Worm (Caenorhabditis elegans): Measurements from ENCODE around the gene lipl-8.
A peak's percentile ranks its signal among the peaks of the same experiment; 100 is the strongest.

Gene lipl-8

ce11 chrV:14748608-14749137, at the start of gene lipl-8, which contains the start of gene Y50E8A.22:
lipl-8 (minus strand) TSS chrV:14748708.
Y50E8A.22 (minus strand) TSS chrV:14749087.
- no peak for TF ChIP-seq unc-120 (tag; optimal IDR thresholded peaks at IDR 0.05; ENCODE audit: poor library complexity, severe bottlenecking)
- no peak for TF ChIP-seq mep-1 (tag; optimal IDR thresholded peaks at IDR 0.05)
- no peak for TF ChIP-seq pha-4 (tag; optimal IDR thresholded peaks at IDR 0.05)
- no peak for TF ChIP-seq lsy-2 (tag; optimal IDR thresholded peaks at IDR 0.05)

ce11 chrV:14797886-14798285, 49.4 kb upstream of the lipl-8 start:
- TF ChIP-seq unc-62 (GFP tag; optimal IDR thresholded peaks at IDR 0.05) (no peak), nhr-2 (tag; optimal IDR thresholded peaks at IDR 0.05) (no peak), ztf-11 (tag; optimal IDR thresholded peaks at IDR 0.05) (no peak), flh-1 (GFP tag; optimal IDR thresholded peaks at IDR 0.05) (no peak), cnd-1 (tag; optimal IDR thresholded peaks at IDR 0.05) (no peak), ceh-43 (GFP tag; optimal IDR thresholded peaks at IDR 0.05) (no peak), tbx-8 (GFP tag; optimal IDR thresholded peaks at IDR 0.05) (no peak), nhr-28 (tag; optimal IDR thresholded peaks at IDR 0.05) (no peak), lsy-2 (tag; optimal IDR thresholded peaks at IDR 0.05) (no peak), mep-1 (tag; optimal IDR thresholded peaks at IDR 0.05) (no peak), sem-2 (GFP tag; optimal IDR thresholded peaks at IDR 0.05) (no peak), ceh-83 (GFP tag; optimal IDR thresholded peaks at IDR 0.05) (no peak), nhr-12 (tag; optimal IDR thresholded peaks at IDR 0.05) (no peak), lin-13 (tag; optimal IDR thresholded peaks at IDR 0.05) (no peak)

- TF ChIP-seq ceh-39 (tag; optimal IDR thresholded peaks at IDR 0.05) (no peak), tbx-8 (GFP tag; optimal IDR thresholded peaks at IDR 0.05) (no peak), nhr-12 (tag; optimal IDR thresholded peaks at IDR 0.05) (no peak), M03D4.4 (tag; optimal IDR thresholded peaks at IDR 0.05) (no peak), unc-120 (tag; optimal IDR thresholded peaks at IDR 0.05; ENCODE audit: poor library complexity, severe bottlenecking) (no peak), nhr-237 (tag; optimal IDR thresholded peaks at IDR 0.05) (no peak), lin-32 (GFP tag; optimal IDR thresholded peaks at IDR 0.05) (no peak), lin-13 (tag; optimal IDR thresholded peaks at IDR 0.05) (no peak), bed-3 (GFP tag; optimal IDR thresholded peaks at IDR 0.05) (no peak), ham-2 (GFP tag; optimal IDR thresholded peaks at IDR 0.05) (no peak), ceh-43 (GFP tag; optimal IDR thresholded peaks at IDR 0.05) (no peak), cnd-1 (tag; optimal IDR thresholded peaks at IDR 0.05) (peak; percentile 66), unc-62 (GFP tag; optimal IDR thresholded peaks at IDR 0.05) (no peak), drap-1 (GFP tag; optimal IDR thresholded peaks at IDR 0.05) (peak; percentile 62), ztf-11 (tag; optimal IDR thresholded peaks at IDR 0.05) (no peak), mls-2 (tag; optimal IDR thresholded peaks at IDR 0.05) (peak; percentile 27), zip-8 (tag; optimal IDR thresholded peaks at IDR 0.05) (peak; percentile 86), unc-39 (tag; optimal IDR thresholded peaks at IDR 0.05) (no peak), sptf-1 (tag; optimal IDR thresholded peaks at IDR 0.05) (no peak), hlh-1 (tag; optimal IDR thresholded peaks at IDR 0.05) (no peak), ces-1 (GFP tag; optimal IDR thresholded peaks at IDR 0.05) (no peak), nhr-2 (tag; optimal IDR thresholded peaks at IDR 0.05) (peak; percentile 45), nhr-28 (tag; optimal IDR thresholded peaks at IDR 0.05) (no peak)
Measured at ce11 chrV:14793043-14793442, 44.5 kb upstream of the lipl-8 start.

DNA sequence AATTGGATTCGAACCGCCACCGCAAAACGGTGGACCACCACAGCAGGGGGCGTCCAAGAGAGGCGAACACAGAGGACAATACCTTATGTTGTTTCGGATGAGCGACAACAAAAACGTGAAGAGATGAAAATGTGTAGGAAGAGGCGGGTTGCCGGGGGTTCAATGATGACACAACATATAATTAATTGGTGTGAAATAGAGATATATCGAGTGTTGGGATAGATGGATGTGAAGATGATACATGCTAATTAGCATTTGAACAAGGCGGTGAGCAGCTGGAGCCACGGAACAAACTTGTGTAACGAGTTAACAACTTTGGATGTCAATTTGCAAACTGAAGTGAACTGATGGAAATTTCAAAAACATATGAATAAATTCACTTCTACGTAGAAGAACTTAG, 43.8 kb upstream of the lipl-8 start:
- TF ChIP-seq sptf-1 (tag; optimal IDR thresholded peaks at IDR 0.05), result peak; percentile 48
- peak; percentile 39 for TF ChIP-seq nhr-2 (tag; optimal IDR thresholded peaks at IDR 0.05)
- no peak for TF ChIP-seq drap-1 (GFP tag; optimal IDR thresholded peaks at IDR 0.05)
- TF ChIP-seq ceh-43 (GFP tag; optimal IDR thresholded peaks at IDR 0.05), result peak; percentile 44
- TF ChIP-seq mls-2 (tag; optimal IDR thresholded peaks at IDR 0.05), result peak; percentile 61
- no peak for TF ChIP-seq unc-62 (GFP tag; optimal IDR thresholded peaks at IDR 0.05)
- peak; percentile 31 for TF ChIP-seq ces-1 (GFP tag; optimal IDR thresholded peaks at IDR 0.05)
- no peak for TF ChIP-seq unc-39 (tag; optimal IDR thresholded peaks at IDR 0.05)

DNA sequence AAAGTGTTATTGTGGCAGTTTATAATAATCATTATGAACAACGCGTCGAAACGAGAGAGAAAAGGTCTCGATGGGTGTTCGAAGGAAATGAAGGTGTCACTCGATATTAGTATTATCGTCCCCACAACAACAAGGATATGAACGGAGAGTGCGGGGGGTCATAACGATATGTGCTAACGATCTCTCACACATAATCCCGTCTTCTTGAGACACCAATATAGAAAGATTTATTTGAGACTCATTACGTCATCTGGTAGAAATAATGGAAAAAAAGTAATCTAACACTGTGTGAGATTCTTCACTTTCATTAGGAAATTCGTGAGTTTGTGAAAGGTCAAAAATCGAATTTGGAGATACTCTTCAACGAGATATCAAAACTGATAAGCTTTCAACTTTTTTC, 43.2 kb upstream of the lipl-8 start:
- TF ChIP-seq ceh-39 (tag; optimal IDR thresholded peaks at IDR 0.05) (no peak), ceh-43 (GFP tag; optimal IDR thresholded peaks at IDR 0.05) (no peak), nhr-76 (tag; optimal IDR thresholded peaks at IDR 0.05) (no peak), nhr-2 (tag; optimal IDR thresholded peaks at IDR 0.05) (peak; percentile 69), lsy-2 (tag; optimal IDR thresholded peaks at IDR 0.05) (no peak), unc-62 (GFP tag; optimal IDR thresholded peaks at IDR 0.05) (peak; percentile 3), ztf-11 (tag; optimal IDR thresholded peaks at IDR 0.05) (peak; percentile 9), zip-8 (tag; optimal IDR thresholded peaks at IDR 0.05) (peak; percentile 79)

Data from whole organism, mixed stage, embryonic.